Fruit fly (Drosophila melanogaster): Measurements from ENCODE around the gene Cdk8.

dm6 chr3L:9872035-9872434 lies 33.6 kb upstream of the Cdk8 start:
- no peak for TF ChIP-seq CG2120 (GFP tag; optimal IDR thresholded peaks at IDR 0.05)
- TF ChIP-seq stwl (tag; optimal IDR thresholded peaks at IDR 0.05) = no peak
- no peak for TF ChIP-seq crp (GFP tag; optimal IDR thresholded peaks at IDR 0.05)
- TF ChIP-seq Myb (GFP tag; optimal IDR thresholded peaks at IDR 0.05) = no peak
- no peak for TF ChIP-seq CG12744 (GFP tag; optimal IDR thresholded peaks at IDR 0.05)
- TF ChIP-seq ems (GFP tag; optimal IDR thresholded peaks at IDR 0.05) = no peak
- TF ChIP-seq gcm2 (GFP tag; optimal IDR thresholded peaks at IDR 0.05) = no peak
- no peak for TF ChIP-seq CG1233 (GFP tag; optimal IDR thresholded peaks at IDR 0.05)
- no peak for TF ChIP-seq twi (tag; optimal IDR thresholded peaks at IDR 0.05)

Measured in whole organism, embryonic.